Worm (Caenorhabditis elegans): ENCODE results near the gene atg-4.2.

Gene atg-4.2

ce11 chrIV:11713289-11713688 is 45.5 kb downstream of the atg-4.2 start:
- TF ChIP-seq nhr-76 (tag; optimal IDR thresholded peaks at IDR 0.05) (no peak), zip-8 (tag; optimal IDR thresholded peaks at IDR 0.05) (no peak), tbx-8 (GFP tag; optimal IDR thresholded peaks at IDR 0.05) (no peak), elt-3 (tag; optimal IDR thresholded peaks at IDR 0.05) (no peak), ces-1 (GFP tag; optimal IDR thresholded peaks at IDR 0.05) (no peak), hlh-1 (tag; optimal IDR thresholded peaks at IDR 0.05) (peak; percentile 42), pha-4 (tag; optimal IDR thresholded peaks at IDR 0.05) (no peak), cnd-1 (tag; optimal IDR thresholded peaks at IDR 0.05) (no peak)

- no peak for TF ChIP-seq nhr-28 (tag; optimal IDR thresholded peaks at IDR 0.05)
- TF ChIP-seq hlh-1 (tag; optimal IDR thresholded peaks at IDR 0.05): no peak
- no peak for TF ChIP-seq nhr-12 (tag; optimal IDR thresholded peaks at IDR 0.05)
- no peak for TF ChIP-seq tbx-8 (GFP tag; optimal IDR thresholded peaks at IDR 0.05)
- no peak for TF ChIP-seq sptf-1 (tag; optimal IDR thresholded peaks at IDR 0.05)
- TF ChIP-seq lin-32 (GFP tag; optimal IDR thresholded peaks at IDR 0.05): no peak
- TF ChIP-seq blmp-1 (tag; optimal IDR thresholded peaks at IDR 0.05): no peak
- TF ChIP-seq lsy-2 (tag; optimal IDR thresholded peaks at IDR 0.05): no peak
- TF ChIP-seq cnd-1 (tag; optimal IDR thresholded peaks at IDR 0.05): no peak
- TF ChIP-seq lin-13 (tag; optimal IDR thresholded peaks at IDR 0.05): no peak
- no peak for TF ChIP-seq unc-120 (tag; optimal IDR thresholded peaks at IDR 0.05; ENCODE audit: poor library complexity, severe bottlenecking)
- no peak for TF ChIP-seq nhr-76 (tag; optimal IDR thresholded peaks at IDR 0.05)
- no peak for TF ChIP-seq elt-1 (tag; optimal IDR thresholded peaks at IDR 0.05; ENCODE audit: borderline replicate concordance, insufficient read depth)
- TF ChIP-seq ceh-43 (GFP tag; optimal IDR thresholded peaks at IDR 0.05): no peak
These were observed 46.9 kb downstream of the atg-4.2 start, which contains the start of gene magi-1 for ce11 chrIV:11714739-11715138. Gene magi-1, plus strand, starts transcription at chrIV:11715039.

ce11 chrIV:11716414-11716813 is 48.6 kb downstream of the atg-4.2 start:
- TF ChIP-seq hlh-1 (tag; optimal IDR thresholded peaks at IDR 0.05) (peak; percentile 14), ham-2 (GFP tag; optimal IDR thresholded peaks at IDR 0.05) (no peak)

- TF ChIP-seq mls-2 (tag; optimal IDR thresholded peaks at IDR 0.05) (peak; percentile 30), ceh-39 (tag; optimal IDR thresholded peaks at IDR 0.05) (peak; percentile 1), blmp-1 (tag; optimal IDR thresholded peaks at IDR 0.05) (no peak), zip-8 (tag; optimal IDR thresholded peaks at IDR 0.05) (peak; percentile 69), M03D4.4 (tag; optimal IDR thresholded peaks at IDR 0.05) (no peak), sptf-1 (tag; optimal IDR thresholded peaks at IDR 0.05) (no peak), snpc-4 (tag; optimal IDR thresholded peaks at IDR 0.05) (no peak), cnd-1 (tag; optimal IDR thresholded peaks at IDR 0.05) (peak; percentile 34), unc-62 (GFP tag; optimal IDR thresholded peaks at IDR 0.05) (no peak), nhr-2 (tag; optimal IDR thresholded peaks at IDR 0.05) (peak; percentile 99), hlh-1 (tag; optimal IDR thresholded peaks at IDR 0.05) (no peak), ces-1 (GFP tag; optimal IDR thresholded peaks at IDR 0.05) (peak; percentile 98), bed-3 (GFP tag; optimal IDR thresholded peaks at IDR 0.05) (no peak), unc-120 (tag; optimal IDR thresholded peaks at IDR 0.05; ENCODE audit: poor library complexity, severe bottlenecking) (no peak), nhr-28 (tag; optimal IDR thresholded peaks at IDR 0.05) (no peak)
These were observed 49.5 kb downstream of the atg-4.2 start for ce11 chrIV:11717094-11717876.

- TF ChIP-seq nhr-28 (tag; optimal IDR thresholded peaks at IDR 0.05) (no peak), mab-5 (tag; optimal IDR thresholded peaks at IDR 0.05) (no peak), sptf-1 (tag; optimal IDR thresholded peaks at IDR 0.05) (no peak), blmp-1 (tag; optimal IDR thresholded peaks at IDR 0.05) (peak; percentile 47), lsy-2 (tag; optimal IDR thresholded peaks at IDR 0.05) (no peak), snpc-4 (tag; optimal IDR thresholded peaks at IDR 0.05) (no peak), ceh-43 (GFP tag; optimal IDR thresholded peaks at IDR 0.05) (no peak)
These were observed 50.8 kb downstream of the atg-4.2 start for ce11 chrIV:11718653-11719052.

Measured in whole organism, mixed stage, embryonic.